Worm (Caenorhabditis elegans) whole organism, L1 larva: ENCODE results near the gene mes-6.

ENCODE experiments used
- C34B4.2 ChIP-seq: sonication (generic microtip); optimal IDR thresholded peaks from 2 replicates; lab custom pipeline; 2017; ENCODE audit warnings: mild to moderate bottlenecking, missing genetic modification characterization, missing compliant biosample characterization
- F16B12.6 ChIP-seq: fragments of 150-350 bp; optimal IDR thresholded peaks from 2 replicates; lab custom pipeline; 2014; ENCODE audit warnings: missing biosample characterization, missing genetic modification characterization
- Y116A8C.19 ChIP-seq: sonication (generic microtip); optimal IDR thresholded peaks from 2 replicates; lab custom pipeline; 2016; ENCODE audit warnings: missing compliant biosample characterization, missing genetic modification characterization, borderline replicate concordance
- aly-2 ChIP-seq: fragments of 150-350 bp; optimal IDR thresholded peaks from 2 replicates; lab custom pipeline; 2014; ENCODE audit warnings: missing biosample characterization, missing genetic modification characterization
- ama-1 ChIP-seq: fragments of 150-350 bp; optimal IDR thresholded peaks from 2 replicates; lab custom pipeline; 2014
- ceh-82 ChIP-seq, 3 experiments: fragments of 150-350 bp in 1 of 3; sonication (generic microtip) in 2 of 3; optimal IDR thresholded peaks; 2 replicates each; lab custom pipeline; 2014 to 2017; ENCODE audit warnings: missing biosample characterization in 3 of 3, missing genetic modification characterization in 3 of 3
- ceh-88 ChIP-seq: fragments of 200-800 bp; sonication (Bioruptor generic); IDR thresholded peaks from 2 replicates; pipeline ENCODE4 v1.3.6; 2022; ENCODE audit warnings: missing genetic modification characterization, missing compliant biosample characterization
- dpl-1 ChIP-seq, 3 experiments: fragments of 150-350 bp in 2 of 3; sonication (generic microtip) in 1 of 3; optimal IDR thresholded peaks; 2 replicates each; lab custom pipeline; 2014 to 2017; ENCODE audit warnings: missing biosample characterization in 3 of 3, missing genetic modification characterization in 3 of 3, missing genetic modification reagents in 3 of 3
- dsc-1 ChIP-seq: sonication (generic microtip); optimal IDR thresholded peaks from 2 replicates; lab custom pipeline; 2016; ENCODE audit warnings: mild to moderate bottlenecking, missing genetic modification characterization, missing compliant biosample characterization
- efl-1 ChIP-seq, 4 experiments: fragments of 150-350 bp; optimal IDR thresholded peaks in 3 of 4; peaks in 1 of 4; 1 replicate in 1 of 4; 2 replicates in 3 of 4; lab custom pipeline; 2014; ENCODE audit warnings: missing biosample characterization in 2 of 4, missing genetic modification characterization in 2 of 4, missing genetic modification reagents in 2 of 4
- egl-13 ChIP-seq: sonication (generic microtip); optimal IDR thresholded peaks from 2 replicates; lab custom pipeline; 2016; ENCODE audit warnings: missing genotype, missing genetic modification reagents, missing genetic modification characterization, missing compliant biosample characterization
- elt-3 ChIP-seq, 6 experiments: fragments of 150-350 bp in 1 of 6; sonication (generic microtip); optimal IDR thresholded peaks; 2 replicates each; lab custom pipeline; 2017 to 2018; ENCODE audit warnings: missing biosample characterization in 6 of 6, missing genetic modification characterization in 6 of 6, inconsistent platforms in 1 of 6
- fkh-10 ChIP-seq: sonication (generic microtip); optimal IDR thresholded peaks from 2 replicates; lab custom pipeline; 2017; ENCODE audit warnings: missing biosample characterization, missing genetic modification reagents, missing genetic modification characterization
- fkh-4 ChIP-seq: sonication (generic microtip); optimal IDR thresholded peaks from 2 replicates; lab custom pipeline; 2016; ENCODE audit warnings: missing compliant biosample characterization, missing genetic modification characterization, borderline replicate concordance
- fkh-8 ChIP-seq: sonication (generic microtip); optimal IDR thresholded peaks from 2 replicates; lab custom pipeline; 2016; ENCODE audit warnings: mild to moderate bottlenecking, missing genetic modification characterization, missing compliant biosample characterization
- fos-1 ChIP-seq: fragments of 150-350 bp; optimal IDR thresholded peaks from 2 replicates; lab custom pipeline; 2014; ENCODE audit warnings: missing biosample characterization, missing genetic modification characterization
- grh-1 ChIP-seq: fragments of 200-800 bp; sonication (Bioruptor generic); IDR thresholded peaks from 2 replicates; pipeline ENCODE4 v1.3.6; 2022; ENCODE audit warnings: missing genetic modification reagents, missing genetic modification characterization, missing compliant biosample characterization
- isw-1 ChIP-seq: fragments of 200-800 bp; sonication (Bioruptor generic); IDR thresholded peaks from 2 replicates; pipeline ENCODE4 v1.3.6; 2022; ENCODE audit warnings: missing genetic modification characterization, missing compliant biosample characterization
- lin-13 ChIP-seq: fragments of 150-350 bp; optimal IDR thresholded peaks from 2 replicates; lab custom pipeline; 2014; ENCODE audit warnings: missing biosample characterization, missing genetic modification reagents, missing genetic modification characterization
- lin-35 ChIP-seq, 2 experiments: fragments of 150-350 bp; optimal IDR thresholded peaks; 2 replicates each; lab custom pipeline; 2014; ENCODE audit warnings: missing biosample characterization in 2 of 2, missing genetic modification characterization in 2 of 2, missing genetic modification reagents in 2 of 2
- lir-3 ChIP-seq: sonication (generic microtip); optimal IDR thresholded peaks from 2 replicates; lab custom pipeline; 2016; ENCODE audit warnings: mild to moderate bottlenecking, missing genetic modification characterization, moderate library complexity, missing compliant biosample characterization; ENCODE audit not compliant: poor library complexity
- lsy-2 ChIP-seq, 2 experiments: fragments of 150-350 bp; optimal IDR thresholded peaks; 2 replicates each; lab custom pipeline; 2014; ENCODE audit warnings: missing biosample characterization in 2 of 2, missing genetic modification characterization in 2 of 2
- nhr-11 ChIP-seq: fragments of 150-350 bp; optimal IDR thresholded peaks from 2 replicates; lab custom pipeline; 2014; ENCODE audit warnings: missing biosample characterization, missing genetic modification characterization
- nhr-19 ChIP-seq: fragments of 200-800 bp; sonication (Bioruptor generic); conservative IDR thresholded peaks from 2 replicates; pipeline ENCODE4 v1.3.6; 2022; ENCODE audit warnings: missing genetic modification characterization, missing compliant biosample characterization
- nhr-20 ChIP-seq: sonication (generic microtip); optimal IDR thresholded peaks from 2 replicates; lab custom pipeline; 2016; ENCODE audit warnings: mild to moderate bottlenecking, missing genetic modification characterization, missing compliant biosample characterization
- nhr-28 ChIP-seq: fragments of 150-350 bp; optimal IDR thresholded peaks from 2 replicates; lab custom pipeline; 2014; ENCODE audit warnings: missing biosample characterization, missing genetic modification characterization
- nhr-47 ChIP-seq: sonication (generic microtip); optimal IDR thresholded peaks from 2 replicates; lab custom pipeline; 2016; ENCODE audit warnings: mild to moderate bottlenecking, missing genetic modification characterization, moderate library complexity, missing compliant biosample characterization
- nhr-71 ChIP-seq: sonication (generic microtip); optimal IDR thresholded peaks from 2 replicates; lab custom pipeline; 2016; ENCODE audit warnings: mild to moderate bottlenecking, missing genetic modification characterization, moderate library complexity, missing compliant biosample characterization
- nhr-76 ChIP-seq: sonication (generic microtip); optimal IDR thresholded peaks from 2 replicates; lab custom pipeline; 2017; ENCODE audit warnings: missing biosample characterization, missing genetic modification characterization
- nhr-85 ChIP-seq: sonication (generic microtip); peaks from one replicate; lab custom pipeline; 2016; ENCODE audit warnings: missing genetic modification characterization, inconsistent platforms, missing compliant biosample characterization
- nhr-90 ChIP-seq: sonication (generic microtip); optimal IDR thresholded peaks from 2 replicates; lab custom pipeline; 2016; ENCODE audit warnings: mild to moderate bottlenecking, missing genetic modification characterization, missing compliant biosample characterization; ENCODE audit not compliant: poor library complexity
- pag-3 ChIP-seq: sonication (generic microtip); optimal IDR thresholded peaks from 2 replicates; lab custom pipeline; 2017; ENCODE audit warnings: missing genetic modification characterization, mild to moderate bottlenecking, missing compliant biosample characterization, antibody characterized with exemption, borderline replicate concordance; ENCODE audit not compliant: insufficient read depth
- pax-3 ChIP-seq: fragments of 200-800 bp; sonication (Bioruptor generic); optimal IDR thresholded peaks from 2 replicates; lab custom pipeline; 2018; ENCODE audit warnings: mild to moderate bottlenecking, missing genetic modification characterization, moderate library complexity, missing compliant biosample characterization
- pqm-1 ChIP-seq: sonication (generic microtip); optimal IDR thresholded peaks from 3 replicates; lab custom pipeline; 2017; ENCODE audit warnings: missing biosample characterization, missing genetic modification characterization
- rnt-1 ChIP-seq: sonication (generic microtip); optimal IDR thresholded peaks from 2 replicates; lab custom pipeline; 2016; ENCODE audit warnings: mild to moderate bottlenecking, missing genetic modification characterization, moderate library complexity, missing compliant biosample characterization
- skn-1 ChIP-seq: fragments of 150-350 bp; optimal IDR thresholded peaks from 2 replicates; lab custom pipeline; 2014; ENCODE audit warnings: missing biosample characterization, missing genetic modification characterization
- snpc-4 ChIP-seq: fragments of 150-350 bp; optimal IDR thresholded peaks from 2 replicates; lab custom pipeline; 2014; ENCODE audit warnings: missing biosample characterization, missing genetic modification characterization
- snu-23 ChIP-seq: sonication (generic microtip); optimal IDR thresholded peaks from 2 replicates; lab custom pipeline; 2016; ENCODE audit warnings: missing genetic modification characterization, missing compliant biosample characterization
- sox-4 ChIP-seq: sonication (generic microtip); optimal IDR thresholded peaks from 2 replicates; lab custom pipeline; 2016; ENCODE audit warnings: missing genetic modification characterization, missing compliant biosample characterization
- sptf-1 ChIP-seq: fragments of 150-350 bp; optimal IDR thresholded peaks from 2 replicates; lab custom pipeline; 2014; ENCODE audit warnings: missing biosample characterization, missing genetic modification characterization
- swsn-7 ChIP-seq: sonication (generic microtip); optimal IDR thresholded peaks from 2 replicates; lab custom pipeline; 2016; ENCODE audit warnings: missing genetic modification characterization, missing compliant biosample characterization
- tbx-2 ChIP-seq: sonication (generic microtip); optimal IDR thresholded peaks from 2 replicates; lab custom pipeline; 2016; ENCODE audit warnings: missing genetic modification characterization, missing compliant biosample characterization
- tlp-1 ChIP-seq: fragments of 150-350 bp; optimal IDR thresholded peaks from 2 replicates; lab custom pipeline; 2014; ENCODE audit warnings: missing biosample characterization, missing genetic modification characterization
- vab-15 ChIP-seq: sonication (generic microtip); optimal IDR thresholded peaks from 2 replicates; lab custom pipeline; 2017; ENCODE audit warnings: missing genotype, mild to moderate bottlenecking, missing genetic modification characterization, missing compliant biosample characterization
- zag-1 ChIP-seq: fragments of 150-350 bp; optimal IDR thresholded peaks from 2 replicates; lab custom pipeline; 2014; ENCODE audit warnings: missing biosample characterization, missing genetic modification characterization
- zip-4 ChIP-seq: fragments of 200-800 bp; sonication (Bioruptor generic); optimal IDR thresholded peaks from 2 replicates; lab custom pipeline; 2018; ENCODE audit warnings: mild to moderate bottlenecking, missing genetic modification characterization, moderate library complexity, missing compliant biosample characterization

mes-6 gene

ce11 chrIV:8492242-8492641 lies 18.8 kb upstream of the mes-6 start, which contains the start of gene sru-7:
Gene sru-7, plus strand, starts transcription at chrIV:8492542.
- TF ChIP-seq nhr-47 (tag; lab: Kevin White, UChicago) (no peak), isw-1 (GFP tag; lab: Robert Waterston, UW) (no peak), ceh-82 (tag; optimal IDR thresholded peaks at IDR 0.05; lab: Kevin White, UChicago) (no peak), vab-15 (tag; lab: Kevin White, UChicago) (no peak), skn-1 (tag; lab: Kevin White, UChicago) (no peak), nhr-20 (tag; lab: Kevin White, UChicago) (no peak), Y116A8C.19 (no peak), snpc-4 (tag; lab: Kevin White, UChicago) (no peak), fkh-4 (no peak), fkh-10 (GFP tag; lab: Kevin White, UChicago) (no peak), ama-1 (lab: Kevin White, UChicago) (no peak)

- no peak for TF ChIP-seq zag-1 (tag; lab: Kevin White, UChicago)
- no peak for TF ChIP-seq lin-35 (GFP tag; optimal IDR thresholded peaks at IDR 0.05; lab: Kevin White, UChicago)
- no peak for TF ChIP-seq nhr-85 (tag; lab: Kevin White, UChicago)
- no peak for TF ChIP-seq tlp-1 (tag; lab: Kevin White, UChicago)
- TF ChIP-seq nhr-76 (tag; lab: Kevin White, UChicago): no peak
- TF ChIP-seq tbx-2 (tag; lab: Kevin White, UChicago): no peak
- no peak for TF ChIP-seq ceh-88
- TF ChIP-seq Y116A8C.19: no peak
- TF ChIP-seq aly-2: no peak
- TF ChIP-seq grh-1 (GFP tag; lab: Robert Waterston, UW): no peak
- no peak for TF ChIP-seq sptf-1 (tag; lab: Kevin White, UChicago)
- no peak for TF ChIP-seq elt-3 (tag; optimal IDR thresholded peaks at IDR 0.05; lab: Kevin White, UChicago)
- no peak for TF ChIP-seq nhr-28 (tag; lab: Kevin White, UChicago)
These were observed 14.8 kb upstream of the mes-6 start, which contains the start of gene C28C12.12 for ce11 chrIV:8496263-8496662. Gene C28C12.12, minus strand, starts transcription at chrIV:8496363.

- TF ChIP-seq efl-1 (optimal IDR thresholded peaks at IDR 0.05; lab: Kevin White, UChicago) (peak; percentile 92 to 93), efl-1 (GFP tag; optimal IDR thresholded peaks at IDR 0.05 in 1 of 2; lab: Kevin White, UChicago) (peak; percentile 92 to 99), fos-1 (tag; lab: Kevin White, UChicago) (no peak), tbx-2 (tag; lab: Kevin White, UChicago) (peak; percentile 58), rnt-1 (tag; lab: Kevin White, UChicago) (peak; percentile 95), pqm-1 (no peak), nhr-20 (tag; lab: Kevin White, UChicago) (peak; percentile 53), sox-4 (tag; lab: Kevin White, UChicago) (peak; percentile 19), pax-3 (peak; percentile 64), swsn-7 (peak; percentile 43), dsc-1 (peak; percentile 46), nhr-11 (no peak), nhr-19 (GFP tag; lab: Robert Waterston, UW) (no peak), snpc-4 (tag; lab: Kevin White, UChicago) (peak; percentile 20), F16B12.6 (tag; lab: Kevin White, UChicago) (peak; percentile 8), isw-1 (GFP tag; lab: Robert Waterston, UW) (no peak), skn-1 (tag; lab: Kevin White, UChicago) (peak; percentile 31), dpl-1 (GFP tag; optimal IDR thresholded peaks at IDR 0.05; lab: Kevin White, UChicago) (peak; percentile 88 to 93 (median 91)), nhr-71 (tag; lab: Kevin White, UChicago) (peak; percentile 67), fkh-8 (peak; percentile 29), elt-3 (tag; optimal IDR thresholded peaks at IDR 0.05; lab: Kevin White, UChicago) (peak in 1 of 6 experiments; percentile 27), pag-3 (no peak), lsy-2 (tag; optimal IDR thresholded peaks at IDR 0.05; lab: Kevin White, UChicago) (peak; percentile 43 to 66), snu-23 (GFP tag; lab: Kevin White, UChicago) (peak; percentile 64), lin-35 (GFP tag; optimal IDR thresholded peaks at IDR 0.05; lab: Kevin White, UChicago) (peak; percentile 92 to 94), nhr-90 (peak; percentile 64), nhr-47 (tag; lab: Kevin White, UChicago) (peak; percentile 70), lir-3 (peak; percentile 82), C34B4.2 (tag; lab: Kevin White, UChicago) (no peak), lin-13 (GFP tag; lab: Kevin White, UChicago) (peak; percentile 3), aly-2 (no peak), zip-4 (GFP tag; lab: Kevin White, UChicago) (no peak), ceh-82 (tag; optimal IDR thresholded peaks at IDR 0.05; lab: Kevin White, UChicago) (peak in 1 of 3 experiments; percentile 24), egl-13 (peak; percentile 61)
These were observed 12.2 kb upstream of the mes-6 start, which contains the start of the genes acdh-13 and mesp-1 for ce11 chrIV:8498773-8499360. Gene acdh-13, minus strand, starts transcription at chrIV:8498823. Gene mesp-1, plus strand, starts transcription at chrIV:8499310.
